Fruit fly (Drosophila melanogaster) Kc167 (cell line): Measurements from ENCODE around the gene CG12607.

Source experiments
- Myc ChIP-seq: fragments of >200 bp; optimal IDR thresholded peaks from 2 replicates; lab custom pipeline; 2017; ENCODE audit warnings: missing external identifiers
- Sin3A ChIP-seq: fragments of >200 bp; optimal IDR thresholded peaks from 2 replicates; lab custom pipeline; 2018; ENCODE audit warnings: missing external identifiers
- h ChIP-seq: fragments of >200 bp; optimal IDR thresholded peaks from 3 replicates; lab custom pipeline; 2018; ENCODE audit warnings: missing external identifiers
- insv ChIP-seq: fragments of >200 bp; optimal IDR thresholded peaks from 3 replicates; lab custom pipeline; 2018; ENCODE audit warnings: missing external identifiers
- psq ChIP-seq: fragments of >200 bp; optimal IDR thresholded peaks from 2 replicates; lab custom pipeline; 2017; ENCODE audit warnings: missing external identifiers
- ttk ChIP-seq: sonication (Bioruptor generic); optimal IDR thresholded peaks from 2 replicates; lab custom pipeline; 2017; ENCODE audit warnings: missing external identifiers

Gene CG12607

DNA sequence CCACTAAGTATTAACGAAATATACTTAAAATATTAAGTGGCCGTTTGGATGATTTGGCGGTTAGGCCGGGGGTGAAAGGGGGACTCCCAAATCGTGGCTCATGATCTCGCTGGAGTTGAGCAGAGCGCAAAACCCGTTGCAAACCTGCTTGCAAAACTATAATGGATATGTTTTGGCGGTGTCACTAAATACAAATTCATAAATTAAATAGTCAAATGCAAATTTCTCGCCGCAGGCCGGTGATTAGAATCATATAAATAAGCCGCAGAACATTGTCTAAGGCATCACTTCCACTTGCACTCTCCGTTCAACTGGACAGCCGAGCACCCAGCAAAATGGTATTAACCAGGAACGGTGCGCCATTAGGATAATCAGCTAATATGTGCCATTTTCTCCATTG, 36.1 kb downstream of the CG12607 start, which contains the start of gene CG11350:
Gene CG11350 (plus strand): TSS at position 301 of the 400 bp plus-strand sequence.
- no peak for TF ChIP-seq ttk (lab: Kevin White, UChicago)
- TF ChIP-seq psq (lab: Kevin White, UChicago) = no peak
- TF ChIP-seq h (lab: Kevin White, UChicago) = no peak

dm6 chr3L:4484623-4485022, 38.2 kb downstream of the CG12607 start:
- TF ChIP-seq psq (lab: Kevin White, UChicago) (no peak), h (lab: Kevin White, UChicago) (no peak), insv (lab: Kevin White, UChicago) (no peak), Sin3A (lab: Kevin White, UChicago) (no peak)

dm6 chr3L:4489490-4489889, 43.1 kb downstream of the CG12607 start:
- no peak for TF ChIP-seq Myc (lab: Kevin White, UChicago)
- TF ChIP-seq ttk (lab: Kevin White, UChicago) = no peak
- TF ChIP-seq Sin3A (lab: Kevin White, UChicago) = no peak
- no peak for TF ChIP-seq psq (lab: Kevin White, UChicago)
- no peak for TF ChIP-seq insv (lab: Kevin White, UChicago)
- no peak for TF ChIP-seq h (lab: Kevin White, UChicago)

DNA sequence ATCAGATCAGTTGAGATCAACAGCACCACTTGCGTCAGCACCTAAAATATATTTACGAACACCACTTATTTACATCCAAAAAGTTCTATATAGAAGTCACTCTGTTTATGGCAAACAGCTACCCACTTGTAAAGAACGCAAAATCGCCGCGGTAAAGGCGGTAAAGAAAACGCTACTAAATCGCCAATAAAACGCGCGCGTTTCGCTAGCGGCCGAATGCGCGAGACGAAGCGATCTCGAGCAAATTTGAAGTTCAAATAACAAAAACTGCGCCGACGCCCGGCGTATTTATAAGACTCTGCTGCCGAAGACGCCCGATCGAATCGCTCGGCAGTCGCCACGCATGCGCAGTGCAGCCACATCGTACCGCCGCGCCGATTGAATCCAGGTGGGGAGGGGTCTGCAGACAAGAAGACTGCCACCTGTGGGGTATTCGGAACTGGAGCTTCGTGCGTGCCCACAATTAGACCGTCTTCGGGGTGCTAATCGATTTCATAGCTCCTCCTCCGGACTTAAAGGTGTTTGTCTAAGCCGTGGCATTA, 44.4 kb downstream of the CG12607 start, which contains the start of gene CG13722:
Gene CG13722 (minus strand): TSS at position 262 of the 542 bp plus-strand sequence.
- no peak for TF ChIP-seq psq (lab: Kevin White, UChicago)
- no peak for TF ChIP-seq Myc (lab: Kevin White, UChicago)
- TF ChIP-seq Sin3A (lab: Kevin White, UChicago) = no peak
- TF ChIP-seq insv (lab: Kevin White, UChicago) = no peak
- no peak for TF ChIP-seq h (lab: Kevin White, UChicago)
- no peak for TF ChIP-seq ttk (lab: Kevin White, UChicago)

dm6 chr3L:4493609-4494008, 47.2 kb downstream of the CG12607 start:
- TF ChIP-seq Myc (lab: Kevin White, UChicago) (no peak), psq (lab: Kevin White, UChicago) (no peak), h (lab: Kevin White, UChicago) (no peak), insv (lab: Kevin White, UChicago) (no peak), ttk (lab: Kevin White, UChicago) (no peak), Sin3A (lab: Kevin White, UChicago) (no peak)

- TF ChIP-seq h (lab: Kevin White, UChicago) (no peak), Sin3A (lab: Kevin White, UChicago) (no peak), ttk (lab: Kevin White, UChicago) (no peak), insv (lab: Kevin White, UChicago) (no peak), Myc (lab: Kevin White, UChicago) (no peak), psq (lab: Kevin White, UChicago) (no peak)
Measured at dm6 chr3L:4494603-4495002, 48.2 kb downstream of the CG12607 start.
